Worm (Caenorhabditis elegans) whole organism, L4 larva: ENCODE data around the gene pqbp-1.1.

Source experiments
- F37D6.2 ChIP-seq: sonication (generic microtip); optimal IDR thresholded peaks from 2 replicates; lab custom pipeline; 2016; ENCODE audit warnings: mild to moderate bottlenecking, missing genetic modification characterization, missing compliant biosample characterization
- F49E8.2 ChIP-seq: sonication (generic microtip); optimal IDR thresholded peaks from 2 replicates; lab custom pipeline; 2016; ENCODE audit warnings: missing compliant biosample characterization, mild to moderate bottlenecking, missing genetic modification characterization, borderline replicate concordance
- ama-1 ChIP-seq: fragments of 150-350 bp; optimal IDR thresholded peaks from 2 replicates; lab custom pipeline; 2014; ENCODE audit warnings: inconsistent platforms, mixed read lengths
- attf-4 ChIP-seq: sonication (generic microtip); optimal IDR thresholded peaks from 3 replicates; lab custom pipeline; 2017; ENCODE audit warnings: missing biosample characterization, missing genetic modification characterization
- daf-16 ChIP-seq, 3 experiments: sonication (generic microtip); optimal IDR thresholded peaks; 2 replicates each; lab custom pipeline; 2016 to 2017; ENCODE audit warnings: missing genetic modification characterization in 3 of 3, missing genetic modification reagents in 3 of 3, mild to moderate bottlenecking in 2 of 3, missing compliant biosample characterization in 2 of 3, missing biosample characterization in 1 of 3, moderate library complexity in 1 of 3
- dve-1 ChIP-seq: sonication (generic microtip); optimal IDR thresholded peaks from 2 replicates; lab custom pipeline; 2017; ENCODE audit warnings: antibody characterized with exemption, mild to moderate bottlenecking, missing genetic modification characterization, missing compliant biosample characterization; ENCODE audit not compliant: insufficient read depth
- egl-27 ChIP-seq: sonication (generic microtip); optimal IDR thresholded peaks from 3 replicates; lab custom pipeline; 2017; ENCODE audit warnings: missing biosample characterization, missing genetic modification reagents, missing genetic modification characterization
- nhr-11 ChIP-seq: fragments of 150-350 bp; optimal IDR thresholded peaks from 2 replicates; lab custom pipeline; 2014; ENCODE audit warnings: missing biosample characterization, missing genetic modification characterization
- nhr-237 ChIP-seq: sonication (generic microtip); optimal IDR thresholded peaks from 2 replicates; lab custom pipeline; 2017; ENCODE audit warnings: missing biosample characterization, missing genetic modification characterization
- skn-1 ChIP-seq: fragments of 150-350 bp; optimal IDR thresholded peaks from 2 replicates; lab custom pipeline; 2014; ENCODE audit warnings: missing biosample characterization, missing genetic modification characterization
- snpc-1.2 ChIP-seq: fragments of 200-800 bp; sonication (Bioruptor generic); IDR thresholded peaks from 2 replicates; pipeline ENCODE4 v1.3.6; 2022; ENCODE audit warnings: missing genetic modification reagents, missing genetic modification characterization, missing compliant biosample characterization
- snpc-4 ChIP-seq: fragments of 150-350 bp; optimal IDR thresholded peaks from 2 replicates; lab custom pipeline; 2014; ENCODE audit warnings: missing biosample characterization, missing genetic modification characterization
- zag-1 ChIP-seq: fragments of 150-350 bp; optimal IDR thresholded peaks from 2 replicates; lab custom pipeline; 2014; ENCODE audit warnings: missing biosample characterization, missing genetic modification characterization

- TF ChIP-seq ama-1 (no peak), snpc-1.2 (no peak), skn-1 (tag; lab: Kevin White, UChicago) (no peak), F49E8.2 (tag; lab: Kevin White, UChicago) (no peak), egl-27 (tag; lab: Kevin White, UChicago) (no peak), daf-16 (GFP tag; optimal IDR thresholded peaks at IDR 0.05; lab: Kevin White, UChicago) (no peak), daf-16 (tag; optimal IDR thresholded peaks at IDR 0.05; lab: Kevin White, UChicago) (no peak), dve-1 (tag; lab: Kevin White, UChicago) (no peak), nhr-237 (tag; lab: Kevin White, UChicago) (no peak), attf-4 (no peak), zag-1 (tag; lab: Kevin White, UChicago) (no peak), F37D6.2 (tag; lab: Kevin White, UChicago) (no peak), snpc-4 (tag; lab: Kevin White, UChicago) (no peak), nhr-11 (no peak)
These were observed 7.6 kb upstream of the pqbp-1.1 start, which contains the start of gene T21D12.11 for ce11 chrIV:269107-269506.
